Worm (Caenorhabditis elegans) whole organism, L4 larva: ENCODE measurements around the gene T28A8.6.

Source experiments
- ceh-28 ChIP-seq: fragments of 150-350 bp; optimal IDR thresholded peaks from 2 replicates; lab custom pipeline; 2014; ENCODE audit warnings: missing biosample characterization, missing genetic modification reagents, missing genetic modification characterization
- egl-27 ChIP-seq: sonication (generic microtip); optimal IDR thresholded peaks from 3 replicates; lab custom pipeline; 2017; ENCODE audit warnings: missing biosample characterization, missing genetic modification reagents, missing genetic modification characterization
- fkh-10 ChIP-seq: fragments of 150-350 bp; optimal IDR thresholded peaks from 2 replicates; lab custom pipeline; 2014; ENCODE audit warnings: missing biosample characterization, missing genetic modification reagents, missing genetic modification characterization
- lin-15B ChIP-seq: fragments of 150-350 bp; sonication (generic microtip); optimal IDR thresholded peaks from 3 replicates; lab custom pipeline; 2014; ENCODE audit warnings: missing biosample characterization, missing genetic modification characterization
- nhr-11 ChIP-seq: fragments of 150-350 bp; optimal IDR thresholded peaks from 2 replicates; lab custom pipeline; 2014; ENCODE audit warnings: missing biosample characterization, missing genetic modification characterization
- zag-1 ChIP-seq: fragments of 150-350 bp; optimal IDR thresholded peaks from 2 replicates; lab custom pipeline; 2014; ENCODE audit warnings: missing biosample characterization, missing genetic modification characterization

- TF ChIP-seq nhr-11 (tag; lab: Kevin White, UChicago): no peak
- TF ChIP-seq zag-1 (tag; lab: Kevin White, UChicago): no peak
- TF ChIP-seq fkh-10 (GFP tag; lab: Kevin White, UChicago): no peak
- no peak for TF ChIP-seq egl-27 (tag; lab: Kevin White, UChicago)
- no peak for TF ChIP-seq lin-15B (tag; lab: Kevin White, UChicago)
- no peak for TF ChIP-seq ceh-28 (tag; lab: Kevin White, UChicago)
Measured at ce11 chrIII:13530838-13531237, 31.8 kb downstream of the T28A8.6 start.
